Worm (Caenorhabditis elegans) whole organism, young adult: ENCODE measurements around the gene emb-1.

Source experiments
- bed-1 ChIP-seq: fragments of 200-800 bp; sonication (Bioruptor generic); IDR thresholded peaks from 2 replicates; pipeline ENCODE4 v1.3.6; 2022; ENCODE audit warnings: missing genetic modification reagents, missing genetic modification characterization, missing compliant biosample characterization
- ceh-58 ChIP-seq: fragments of 200-800 bp; sonication (Bioruptor generic); IDR thresholded peaks from 2 replicates; pipeline ENCODE4 v1.3.6; 2022; ENCODE audit warnings: missing genetic modification characterization, missing compliant biosample characterization
- egl-18 ChIP-seq: fragments of 200-800 bp; sonication (Bioruptor generic); IDR thresholded peaks from 2 replicates; pipeline ENCODE4 v1.3.6; 2022; ENCODE audit warnings: missing genetic modification reagents, missing genetic modification characterization, missing compliant biosample characterization
- mel-28 ChIP-seq: sonication (generic microtip); optimal IDR thresholded peaks from 2 replicates; lab custom pipeline; 2016; ENCODE audit warnings: borderline replicate concordance, mild to moderate bottlenecking, missing genetic modification characterization, missing compliant biosample characterization
- snpc-4 ChIP-seq, 5 experiments: fragments of 150-350 bp in 1 of 5; sonication (generic microtip) in 4 of 5; optimal IDR thresholded peaks; 2 replicates each; lab custom pipeline; 2014 to 2018; ENCODE audit warnings: missing genetic modification characterization in 5 of 5, missing biosample characterization in 3 of 5, antibody characterized with exemption in 2 of 5, mild to moderate bottlenecking in 2 of 5, missing compliant biosample characterization in 2 of 5, missing genotype in 2 of 5, moderate library complexity in 2 of 5, missing genetic modification reagents in 1 of 5
- somi-1 ChIP-seq: fragments of 200-800 bp; sonication (Bioruptor generic); optimal IDR thresholded peaks from 2 replicates; lab custom pipeline; 2018; ENCODE audit warnings: mild to moderate bottlenecking, missing genetic modification characterization, missing compliant biosample characterization
- tbx-9 ChIP-seq: sonication (generic microtip); optimal IDR thresholded peaks from 2 replicates; lab custom pipeline; 2016; ENCODE audit warnings: borderline replicate concordance, missing genetic modification characterization, inconsistent platforms, missing compliant biosample characterization

DNA sequence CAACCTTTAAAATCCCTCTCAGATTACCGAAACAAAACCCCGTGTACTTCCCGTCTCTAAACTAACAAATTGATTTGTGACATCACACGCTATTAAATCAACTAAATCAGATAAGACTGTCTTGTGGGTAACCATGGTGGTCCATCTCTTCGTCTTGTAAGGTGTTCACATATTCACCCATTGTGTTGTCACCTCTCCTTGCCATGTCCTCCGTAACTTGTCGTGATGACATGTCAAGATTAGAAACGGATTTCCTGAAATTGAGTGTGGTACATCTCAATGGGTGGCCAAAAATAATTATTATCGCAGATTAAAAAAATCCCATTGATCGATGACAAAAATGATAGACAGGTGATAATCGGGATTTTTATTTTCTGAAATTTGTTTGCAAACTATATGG lies 48.9 kb upstream of the emb-1 start:
- TF ChIP-seq tbx-9 (tag; lab: Kevin White, UChicago) (no peak), ceh-58 (GFP tag; lab: Robert Waterston, UW) (no peak), egl-18 (no peak), snpc-4 (GFP tag; optimal IDR thresholded peaks at IDR 0.05; lab: Kevin White, UChicago) (no peak), snpc-4 (tag; optimal IDR thresholded peaks at IDR 0.05; lab: Kevin White, UChicago) (no peak), somi-1 (GFP tag; lab: Kevin White, UChicago) (no peak), mel-28 (tag; lab: Kevin White, UChicago) (no peak), bed-1 (GFP tag; lab: Robert Waterston, UW) (no peak)
